Fruit fly (Drosophila melanogaster) whole organism: ENCODE results near the gene CG18294.
"Not testable (repeated sequence)": the region's sequence is repeated elsewhere in the genome, so short reads cannot be mapped to it uniquely, and the experiment has no call there.

Experiments used
- CG8478 ChIP-seq: fragments of >200 bp; optimal IDR thresholded peaks from 2 replicates; lab custom pipeline; 2018; ENCODE audit warnings: inconsistent platforms
- Dll ChIP-seq: fragments of >200 bp; optimal IDR thresholded peaks from 2 replicates; lab custom pipeline; 2017
- EcR ChIP-seq, 2 experiments: fragments of >200 bp; optimal IDR thresholded peaks; 2 replicates each; lab custom pipeline; 2017; ENCODE audit warnings: missing biosample characterization in 2 of 2, missing genetic modification characterization in 2 of 2, missing genetic modification reagents in 2 of 2
- pan ChIP-seq: fragments of >200 bp; optimal IDR thresholded peaks from 2 replicates; lab custom pipeline; 2017
- psq ChIP-seq: fragments of >200 bp; optimal IDR thresholded peaks from 2 replicates; lab custom pipeline; 2017
- usp ChIP-seq: fragments of >200 bp; optimal IDR thresholded peaks from 2 replicates; lab custom pipeline; 2017; ENCODE audit warnings: missing biosample characterization, missing genetic modification characterization, mixed read lengths

CG18294 gene

dm6 chr3L:19496600-19496999 is 21.2 kb upstream of the CG18294 start:
- TF ChIP-seq pan (no peak), psq (lab: Kevin White, UChicago) (no peak), CG8478 (lab: Kevin White, UChicago) (no peak), Dll (no peak), usp (GFP tag; lab: Kevin White, UChicago) (no peak), EcR (GFP tag; optimal IDR thresholded peaks at IDR 0.05; lab: Kevin White, UChicago) (no peak)

- no peak for TF ChIP-seq EcR (GFP tag; optimal IDR thresholded peaks at IDR 0.05; lab: Kevin White, UChicago)
- no peak for TF ChIP-seq Dll
- no peak for TF ChIP-seq usp (GFP tag; lab: Kevin White, UChicago)
Observed at dm6 chr3L:19495991-19496588, 20.7 kb upstream of the CG18294 start.

dm6 chr3L:19494954-19495353 is 19.6 kb upstream of the CG18294 start:
- TF ChIP-seq usp (GFP tag; lab: Kevin White, UChicago): no peak
- no peak for TF ChIP-seq pan
- no peak for TF ChIP-seq CG8478 (lab: Kevin White, UChicago)
- no peak for TF ChIP-seq Dll
- TF ChIP-seq psq (lab: Kevin White, UChicago): no peak
- TF ChIP-seq EcR (GFP tag; optimal IDR thresholded peaks at IDR 0.05; lab: Kevin White, UChicago): no peak

DNA sequence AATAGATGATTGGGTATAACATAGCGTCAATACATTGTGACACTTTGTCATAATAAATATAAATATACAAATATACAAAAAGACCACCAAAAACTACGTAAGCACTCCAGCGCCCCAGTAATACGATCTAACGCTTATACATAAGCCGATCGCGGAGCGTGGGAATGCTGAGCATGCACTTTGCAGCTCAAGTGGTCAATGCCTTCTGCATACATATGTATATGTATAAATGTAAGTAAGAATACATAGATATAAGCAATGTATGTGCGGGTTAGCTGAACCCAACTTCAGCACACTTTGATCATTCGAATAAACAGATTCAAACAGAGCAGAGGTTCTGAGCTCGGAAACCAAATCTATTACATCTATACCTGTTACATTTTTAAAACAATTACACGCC is 11.9 kb upstream of the CG18294 start, which contains the start of gene CG32212:
CG32212 (plus strand) TSS at position 301 of the 400 bp plus-strand sequence.
- not testable (repeated sequence) for TF ChIP-seq psq (lab: Kevin White, UChicago); EcR (GFP tag; optimal IDR thresholded peaks at IDR 0.05; lab: Kevin White, UChicago); CG8478 (lab: Kevin White, UChicago)

- TF ChIP-seq usp (GFP tag; lab: Kevin White, UChicago): no peak
- no peak for TF ChIP-seq CG8478 (lab: Kevin White, UChicago)
- TF ChIP-seq Dll: no peak
- TF ChIP-seq psq (lab: Kevin White, UChicago): no peak
- no peak for TF ChIP-seq pan
- TF ChIP-seq EcR (GFP tag; optimal IDR thresholded peaks at IDR 0.05; lab: Kevin White, UChicago): no peak
Observed at dm6 chr3L:19486398-19486797, 11.0 kb upstream of the CG18294 start, which contains the start of gene brv1. Gene brv1 (minus strand): TSS chr3L:19486498.

DNA sequence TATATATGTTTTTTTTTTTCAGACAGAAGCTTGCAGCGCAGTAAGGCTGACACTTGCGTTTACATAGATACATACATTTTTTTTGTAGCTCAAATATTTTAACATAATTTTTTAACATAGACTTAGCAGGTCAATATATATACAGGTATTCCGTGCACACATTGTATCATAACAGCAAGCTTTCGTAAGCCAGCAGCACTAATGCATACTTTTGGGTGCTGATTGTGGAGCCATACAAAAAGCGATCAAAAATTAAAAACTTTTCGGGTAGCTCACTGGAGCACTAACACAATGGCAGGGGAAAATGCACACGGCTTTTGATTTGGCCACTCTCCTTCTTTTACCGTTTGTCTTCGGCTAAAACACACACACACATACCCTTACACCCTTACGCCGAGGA is 7.6 kb upstream of the CG18294 start:
- TF ChIP-seq Dll: no peak

- no peak for TF ChIP-seq Dll
- no peak for TF ChIP-seq pan
- TF ChIP-seq psq (lab: Kevin White, UChicago): no peak
- no peak for TF ChIP-seq EcR (GFP tag; optimal IDR thresholded peaks at IDR 0.05; lab: Kevin White, UChicago)
- no peak for TF ChIP-seq usp (GFP tag; lab: Kevin White, UChicago)
- no peak for TF ChIP-seq CG8478 (lab: Kevin White, UChicago)
Observed at dm6 chr3L:19482014-19482413, 6.6 kb upstream of the CG18294 start.

- TF ChIP-seq EcR (GFP tag; optimal IDR thresholded peaks at IDR 0.05; lab: Kevin White, UChicago) (no peak), pan (no peak), CG8478 (lab: Kevin White, UChicago) (no peak), usp (GFP tag; lab: Kevin White, UChicago) (no peak)
Observed at dm6 chr3L:19481209-19481608, 5.8 kb upstream of the CG18294 start.

dm6 chr3L:19472128-19472527 is 3.2 kb downstream of the CG18294 start, which contains the start of the genes 825-Oak and CG12519:
Gene 825-Oak (minus strand): TSS chr3L:19472228.
Gene CG12519 (plus strand): TSS chr3L:19472491.
- not testable (repeated sequence) for TF ChIP-seq CG8478 (lab: Kevin White, UChicago); usp (GFP tag; lab: Kevin White, UChicago); EcR (GFP tag; optimal IDR thresholded peaks at IDR 0.05; lab: Kevin White, UChicago)

- not testable (repeated sequence) for TF ChIP-seq Dll; EcR (GFP tag; optimal IDR thresholded peaks at IDR 0.05; lab: Kevin White, UChicago); psq (lab: Kevin White, UChicago)
Observed at dm6 chr3L:19466979-19467378, 8.4 kb downstream of the CG18294 start, which contains the start of the genes CG14096 and CG32214. Gene CG14096 (minus strand): TSS chr3L:19467079. Gene CG32214 (plus strand): TSS chr3L:19467346.

- TF ChIP-seq Dll (no peak), EcR (GFP tag; optimal IDR thresholded peaks at IDR 0.05; lab: Kevin White, UChicago) (no peak), pan (no peak), usp (GFP tag; lab: Kevin White, UChicago) (no peak), CG8478 (lab: Kevin White, UChicago) (no peak), psq (lab: Kevin White, UChicago) (no peak)
Observed at dm6 chr3L:19464659-19465058, 10.7 kb downstream of the CG18294 start, which contains the start of gene CG14095. Gene CG14095 (minus strand): TSS chr3L:19464759.

- TF ChIP-seq CG8478 (lab: Kevin White, UChicago) (no peak), psq (lab: Kevin White, UChicago) (no peak)
Observed at dm6 chr3L:19446394-19447349, 28.7 kb downstream of the CG18294 start, which contains the start of the genes CG33062 and Chd3. Gene CG33062 (minus strand): TSS chr3L:19446444. Gene Chd3 (plus strand): TSS chr3L:19447173.
